Worm (Caenorhabditis elegans) whole organism, L1 larva: ENCODE measurements around the gene ZK813.3.

ENCODE experiments used
- C34B4.2 ChIP-seq: sonication (generic microtip); optimal IDR thresholded peaks from 2 replicates; lab custom pipeline; 2017; ENCODE audit warnings: mild to moderate bottlenecking, missing genetic modification characterization, missing compliant biosample characterization
- alr-1 ChIP-seq: fragments of 200-800 bp; sonication (Bioruptor generic); optimal IDR thresholded peaks from 2 replicates; lab custom pipeline; 2018; ENCODE audit warnings: borderline replicate concordance, mild to moderate bottlenecking, missing genetic modification characterization, missing compliant biosample characterization
- blmp-1 ChIP-seq: fragments of 150-350 bp; optimal IDR thresholded peaks from 2 replicates; lab custom pipeline; 2014; ENCODE audit warnings: missing biosample characterization, missing genetic modification characterization
- ceh-8 ChIP-seq: fragments of 200-800 bp; sonication (Bioruptor generic); optimal IDR thresholded peaks from 2 replicates; lab custom pipeline; 2018; ENCODE audit warnings: mild to moderate bottlenecking, missing genetic modification characterization, moderate library complexity, missing compliant biosample characterization
- ceh-88 ChIP-seq: fragments of 200-800 bp; sonication (Bioruptor generic); IDR thresholded peaks from 2 replicates; pipeline ENCODE4 v1.3.6; 2022; ENCODE audit warnings: missing genetic modification characterization, missing compliant biosample characterization
- ceh-90 ChIP-seq: sonication (generic microtip); optimal IDR thresholded peaks from 2 replicates; lab custom pipeline; 2016; ENCODE audit warnings: missing genetic modification characterization, missing compliant biosample characterization
- dpl-1 ChIP-seq, 3 experiments: fragments of 150-350 bp in 2 of 3; sonication (generic microtip) in 1 of 3; optimal IDR thresholded peaks; 2 replicates each; lab custom pipeline; 2014 to 2017; ENCODE audit warnings: missing biosample characterization in 3 of 3, missing genetic modification characterization in 3 of 3, missing genetic modification reagents in 3 of 3
- dsc-1 ChIP-seq: sonication (generic microtip); optimal IDR thresholded peaks from 2 replicates; lab custom pipeline; 2016; ENCODE audit warnings: mild to moderate bottlenecking, missing genetic modification characterization, missing compliant biosample characterization
- efl-1 ChIP-seq, 4 experiments: fragments of 150-350 bp; optimal IDR thresholded peaks in 3 of 4; peaks in 1 of 4; 1 replicate in 1 of 4; 2 replicates in 3 of 4; lab custom pipeline; 2014; ENCODE audit warnings: missing biosample characterization in 2 of 4, missing genetic modification characterization in 2 of 4, missing genetic modification reagents in 2 of 4
- elt-2 ChIP-seq: sonication (generic microtip); optimal IDR thresholded peaks from 2 replicates; lab custom pipeline; 2016; ENCODE audit warnings: missing genetic modification characterization, mild to moderate bottlenecking, inconsistent platforms, missing compliant biosample characterization, missing genetic modification reagents
- elt-3 ChIP-seq, 6 experiments: fragments of 150-350 bp in 1 of 6; sonication (generic microtip); optimal IDR thresholded peaks; 2 replicates each; lab custom pipeline; 2017 to 2018; ENCODE audit warnings: missing biosample characterization in 6 of 6, missing genetic modification characterization in 6 of 6, inconsistent platforms in 1 of 6
- fkh-10 ChIP-seq: sonication (generic microtip); optimal IDR thresholded peaks from 2 replicates; lab custom pipeline; 2017; ENCODE audit warnings: missing biosample characterization, missing genetic modification reagents, missing genetic modification characterization
- fkh-4 ChIP-seq: sonication (generic microtip); optimal IDR thresholded peaks from 2 replicates; lab custom pipeline; 2016; ENCODE audit warnings: missing compliant biosample characterization, missing genetic modification characterization, borderline replicate concordance
- fkh-8 ChIP-seq: sonication (generic microtip); optimal IDR thresholded peaks from 2 replicates; lab custom pipeline; 2016; ENCODE audit warnings: mild to moderate bottlenecking, missing genetic modification characterization, missing compliant biosample characterization
- grh-1 ChIP-seq: fragments of 200-800 bp; sonication (Bioruptor generic); IDR thresholded peaks from 2 replicates; pipeline ENCODE4 v1.3.6; 2022; ENCODE audit warnings: missing genetic modification reagents, missing genetic modification characterization, missing compliant biosample characterization
- hlh-17 ChIP-seq: fragments of 200-800 bp; sonication (Bioruptor generic); optimal IDR thresholded peaks from 2 replicates; lab custom pipeline; 2018; ENCODE audit warnings: missing genetic modification characterization, mild to moderate bottlenecking, missing compliant biosample characterization, moderate library complexity, borderline replicate concordance
- jun-1 ChIP-seq: fragments of 150-350 bp; optimal IDR thresholded peaks from 2 replicates; lab custom pipeline; 2014; ENCODE audit warnings: missing biosample characterization, missing genetic modification reagents, missing genetic modification characterization
- lin-35 ChIP-seq, 2 experiments: fragments of 150-350 bp; optimal IDR thresholded peaks; 2 replicates each; lab custom pipeline; 2014; ENCODE audit warnings: missing biosample characterization in 2 of 2, missing genetic modification characterization in 2 of 2, missing genetic modification reagents in 2 of 2
- mep-1 ChIP-seq: fragments of 150-350 bp; optimal IDR thresholded peaks from 2 replicates; lab custom pipeline; 2014; ENCODE audit warnings: missing biosample characterization, missing genetic modification characterization
- nhr-28 ChIP-seq: fragments of 150-350 bp; optimal IDR thresholded peaks from 2 replicates; lab custom pipeline; 2014; ENCODE audit warnings: missing biosample characterization, missing genetic modification characterization
- nhr-47 ChIP-seq: sonication (generic microtip); optimal IDR thresholded peaks from 2 replicates; lab custom pipeline; 2016; ENCODE audit warnings: mild to moderate bottlenecking, missing genetic modification characterization, moderate library complexity, missing compliant biosample characterization
- nhr-71 ChIP-seq: sonication (generic microtip); optimal IDR thresholded peaks from 2 replicates; lab custom pipeline; 2016; ENCODE audit warnings: mild to moderate bottlenecking, missing genetic modification characterization, moderate library complexity, missing compliant biosample characterization
- pag-3 ChIP-seq: sonication (generic microtip); optimal IDR thresholded peaks from 2 replicates; lab custom pipeline; 2017; ENCODE audit warnings: missing genetic modification characterization, mild to moderate bottlenecking, missing compliant biosample characterization, antibody characterized with exemption, borderline replicate concordance; ENCODE audit not compliant: insufficient read depth
- rnt-1 ChIP-seq: sonication (generic microtip); optimal IDR thresholded peaks from 2 replicates; lab custom pipeline; 2016; ENCODE audit warnings: mild to moderate bottlenecking, missing genetic modification characterization, moderate library complexity, missing compliant biosample characterization
- snpc-4 ChIP-seq: fragments of 150-350 bp; optimal IDR thresholded peaks from 2 replicates; lab custom pipeline; 2014; ENCODE audit warnings: missing biosample characterization, missing genetic modification characterization
- tbx-2 ChIP-seq: sonication (generic microtip); optimal IDR thresholded peaks from 2 replicates; lab custom pipeline; 2016; ENCODE audit warnings: missing genetic modification characterization, missing compliant biosample characterization
- unc-130 ChIP-seq: fragments of 150-350 bp; optimal IDR thresholded peaks from 2 replicates; lab custom pipeline; 2017; ENCODE audit warnings: missing biosample characterization, missing genetic modification characterization, inconsistent platforms
- vab-15 ChIP-seq: sonication (generic microtip); optimal IDR thresholded peaks from 2 replicates; lab custom pipeline; 2017; ENCODE audit warnings: missing genotype, mild to moderate bottlenecking, missing genetic modification characterization, missing compliant biosample characterization
- zip-4 ChIP-seq: fragments of 200-800 bp; sonication (Bioruptor generic); optimal IDR thresholded peaks from 2 replicates; lab custom pipeline; 2018; ENCODE audit warnings: mild to moderate bottlenecking, missing genetic modification characterization, moderate library complexity, missing compliant biosample characterization

ZK813.3 gene

DNA sequence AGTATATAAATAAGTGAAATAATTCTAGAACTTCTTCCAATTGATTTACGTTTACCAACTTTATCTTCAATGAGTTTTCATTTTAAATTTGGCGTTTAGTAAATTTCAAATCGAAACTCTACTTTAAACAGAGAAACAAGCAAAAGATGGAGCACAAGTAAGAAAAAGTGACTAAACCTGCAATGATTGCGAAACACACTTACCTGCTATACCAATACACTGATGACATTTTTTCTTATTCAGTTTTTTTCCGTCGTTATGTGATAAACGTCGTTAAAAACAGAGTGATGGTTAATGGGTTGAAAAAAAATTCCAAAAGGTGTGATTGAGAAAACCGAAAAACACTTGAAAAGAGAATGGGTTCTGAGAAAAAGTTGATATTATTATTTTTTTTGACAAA lies 32.2 kb downstream of the ZK813.3 start:
- no peak for TF ChIP-seq elt-3 (tag; optimal IDR thresholded peaks at IDR 0.05; lab: Kevin White, UChicago)
- no peak for TF ChIP-seq ceh-8 (GFP tag; lab: Kevin White, UChicago)
- no peak for TF ChIP-seq fkh-8 (tag; lab: Kevin White, UChicago)
- TF ChIP-seq C34B4.2 (tag; lab: Kevin White, UChicago): no peak
- TF ChIP-seq mep-1: no peak
- no peak for TF ChIP-seq elt-2 (tag; lab: Kevin White, UChicago)
- no peak for TF ChIP-seq vab-15 (tag; lab: Kevin White, UChicago)
- no peak for TF ChIP-seq hlh-17 (GFP tag; lab: Kevin White, UChicago)
- TF ChIP-seq tbx-2 (tag; lab: Kevin White, UChicago): no peak
- TF ChIP-seq nhr-47 (tag; lab: Kevin White, UChicago): no peak
- TF ChIP-seq nhr-71 (tag; lab: Kevin White, UChicago): no peak
- no peak for TF ChIP-seq zip-4
- no peak for TF ChIP-seq fkh-10 (GFP tag; lab: Kevin White, UChicago)
- TF ChIP-seq jun-1 (tag; lab: Kevin White, UChicago): no peak
- TF ChIP-seq ceh-90 (tag; lab: Kevin White, UChicago): no peak
- TF ChIP-seq, all 84 proteins: peak for 0

DNA sequence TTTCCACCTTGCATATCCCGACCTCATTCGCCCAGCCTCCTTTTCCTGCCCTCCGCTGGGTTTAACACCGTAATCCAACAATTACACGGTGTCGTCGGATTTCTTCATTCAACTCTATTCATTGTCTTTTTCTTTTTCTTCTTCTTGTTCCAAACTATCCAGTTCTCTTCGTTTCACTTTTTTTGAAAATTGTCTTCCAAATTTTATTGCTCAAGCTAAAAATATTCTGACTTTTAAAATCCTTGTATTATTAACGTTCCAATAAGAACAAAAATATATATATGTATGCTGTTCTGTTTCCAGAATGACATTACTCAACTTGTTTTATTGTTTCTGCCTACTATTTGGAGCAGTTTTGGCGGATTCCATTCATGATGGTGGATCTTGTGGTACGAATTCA lies 38.3 kb downstream of the ZK813.3 start, which contains the start of gene wrt-6:
wrt-6 (plus strand) TSS at position 301 of the 400 bp plus-strand sequence.
- TF ChIP-seq nhr-28 (tag; lab: Kevin White, UChicago) (no peak), unc-130 (tag; lab: Kevin White, UChicago) (no peak), grh-1 (no peak), snpc-4 (no peak), efl-1 (optimal IDR thresholded peaks at IDR 0.05; lab: Kevin White, UChicago) (no peak), efl-1 (GFP tag; optimal IDR thresholded peaks at IDR 0.05 in 1 of 2; lab: Kevin White, UChicago) (no peak), fkh-8 (tag; lab: Kevin White, UChicago) (no peak), alr-1 (tag; lab: Kevin White, UChicago) (no peak), lin-35 (GFP tag; optimal IDR thresholded peaks at IDR 0.05; lab: Kevin White, UChicago) (no peak)

DNA sequence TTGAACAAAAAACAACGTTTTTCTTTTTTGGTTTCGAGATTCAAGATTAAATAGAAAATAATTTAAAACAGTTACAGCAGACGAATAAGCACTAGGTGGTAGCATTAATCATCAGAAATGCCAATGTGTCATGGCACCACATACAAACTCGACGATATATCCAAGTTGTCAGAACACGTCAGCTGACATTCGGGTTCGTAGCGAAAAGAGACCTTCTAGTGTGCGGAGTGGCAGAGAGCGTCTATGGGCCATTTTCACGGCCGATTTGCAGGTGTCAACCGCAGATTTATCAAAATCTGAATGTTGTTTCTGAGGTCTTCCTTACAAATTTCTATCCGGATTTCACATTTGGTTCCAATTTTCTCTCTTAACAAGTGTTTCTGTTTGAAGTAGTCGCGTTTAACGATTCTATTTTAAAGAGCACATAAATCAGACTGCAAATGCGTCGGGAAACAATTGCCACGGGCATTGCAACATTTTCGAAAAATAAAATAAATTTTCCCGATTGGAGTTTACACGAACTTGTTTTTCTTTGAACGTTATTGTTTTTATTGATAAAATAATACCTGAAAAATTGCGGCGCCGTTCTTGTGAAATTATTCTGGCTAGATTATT lies 46.5 kb downstream of the ZK813.3 start:
- peak; percentile 22 for TF ChIP-seq fkh-4
- peak; percentile 82 for TF ChIP-seq dsc-1 (tag; lab: Kevin White, UChicago)
- TF ChIP-seq rnt-1 (tag; lab: Kevin White, UChicago): peak; percentile 11
- peak; percentile 83 for TF ChIP-seq pag-3 (tag; lab: Kevin White, UChicago)
- TF ChIP-seq ceh-88 (GFP tag; lab: Robert Waterston, UW): no peak
- TF ChIP-seq, all 84 proteins: peak for 4

- TF ChIP-seq dpl-1 (GFP tag; optimal IDR thresholded peaks at IDR 0.05; lab: Kevin White, UChicago) (no peak), vab-15 (tag; lab: Kevin White, UChicago) (no peak), blmp-1 (tag; lab: Kevin White, UChicago) (no peak)
Measured at ce11 chrX:3488993-3489392, 47.4 kb downstream of the ZK813.3 start, which contains the start of gene C12D12.3. Gene C12D12.3 (plus strand): TSS chrX:3489293.
